1 fruit fly cellular context compared by ENCODE assay signal in the genomic region with DNA sequence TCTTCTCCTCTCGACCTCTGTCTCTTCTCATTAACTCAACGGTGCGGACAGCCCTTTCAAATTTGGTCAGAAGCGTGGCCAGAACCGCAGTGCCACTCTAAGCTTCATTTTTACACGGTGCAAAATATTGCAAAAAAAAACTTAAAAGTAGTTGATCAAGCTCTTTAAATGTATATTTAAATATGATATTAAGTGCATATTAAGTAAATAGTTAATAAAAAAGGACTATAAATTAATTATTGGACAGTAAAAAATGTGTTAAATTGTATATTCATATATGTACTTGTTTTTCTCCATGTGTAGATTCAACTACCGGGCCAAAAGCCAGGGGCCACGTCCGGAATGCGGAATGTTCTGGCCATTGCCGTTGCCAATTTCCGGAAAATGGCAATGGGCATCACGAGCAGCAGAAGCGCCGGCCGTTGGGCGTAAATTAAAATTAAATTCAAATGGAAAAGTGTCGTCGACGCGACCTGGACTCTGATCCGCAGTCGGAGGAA.
TF ChIP-seq lines count a peak whose summit lies in the region.

A gene (plus strand): TSS at position 450 of the 500 bp plus-strand sequence.

TF ChIP-seq in whole organism, embryonic, 481 proteins besides CTCF, POLR2A, EP300 and RAD21 (continued from another document and continues in another):
- TF ChIP-seq CG7963 (GFP tag; IDR thresholded peaks at IDR 0.05; lab: Robert Waterston, UW; ENCODE audit: partially characterized antibody) (no peak), pnt (GFP tag; optimal IDR thresholded peaks at IDR 0.05; lab: Kevin White, UChicago) (no peak), NC2α (GFP tag; optimal IDR thresholded peaks at IDR 0.05; lab: Kevin White, UChicago) (no peak), CG14965 (GFP tag; optimal IDR thresholded peaks at IDR 0.05; lab: Kevin White, UChicago; ENCODE audit: borderline replicate concordance) (no peak), CG3065 (GFP tag; optimal IDR thresholded peaks at IDR 0.05; lab: Kevin White, UChicago) (no peak), CG2678 (tag; optimal IDR thresholded peaks at IDR 0.05; lab: Kevin White, UChicago) (peak; percentile 21), nerfin-2 (GFP tag; IDR thresholded peaks at IDR 0.05; lab: Robert Waterston, UW; ENCODE audit: partially characterized antibody) (no peak), CkIIα-i1 (GFP tag; IDR thresholded peaks at IDR 0.05; lab: Robert Waterston, UW) (no peak), cad (GFP tag; optimal IDR thresholded peaks at IDR 0.05; lab: Kevin White, UChicago) (no peak), Sry-δ (GFP tag; optimal IDR thresholded peaks at IDR 0.05; lab: Kevin White, UChicago) (no peak), fu2 (GFP tag; optimal IDR thresholded peaks at IDR 0.05; lab: Kevin White, UChicago) (no peak), CG12744 (GFP tag; optimal IDR thresholded peaks at IDR 0.05; lab: Kevin White, UChicago) (no peak), CG13424 (tag; optimal IDR thresholded peaks at IDR 0.05; lab: Kevin White, UChicago) (no peak), Dll (GFP tag; IDR thresholded peaks at IDR 0.05; lab: Robert Waterston, UW; ENCODE audit: partially characterized antibody) (no peak), CG32772 (GFP tag; IDR thresholded peaks at IDR 0.05; lab: Robert Waterston, UW) (0 out of 2 replicates have a peak, but pooled peaks have one; percentile 19), CG10274 (GFP tag; optimal IDR thresholded peaks at IDR 0.05; lab: Kevin White, UChicago) (no peak), CG17568 (GFP tag; optimal IDR thresholded peaks at IDR 0.05; lab: Kevin White, UChicago) (no peak), klu (GFP tag; IDR thresholded peaks at IDR 0.05; lab: Robert Waterston, UW) (no peak), CG5180 (GFP tag; optimal IDR thresholded peaks at IDR 0.05; lab: Kevin White, UChicago) (no peak), CG6175 (GFP tag; IDR thresholded peaks at IDR 0.05; lab: Robert Waterston, UW) (no peak), CG11504 (tag; optimal IDR thresholded peaks at IDR 0.05; lab: Kevin White, UChicago) (peak; percentile 33), CG17912 (GFP tag; optimal IDR thresholded peaks at IDR 0.05; lab: Kevin White, UChicago) (no peak), Fer3 (tag; optimal IDR thresholded peaks at IDR 0.05; lab: Kevin White, UChicago) (peak; percentile 32), ab (GFP tag; optimal IDR thresholded peaks at IDR 0.05; lab: Kevin White, UChicago) (no peak), sr (GFP tag; IDR thresholded peaks at IDR 0.05; lab: Robert Waterston, UW) (no peak), CG6791 (GFP tag; IDR thresholded peaks at IDR 0.05; lab: Robert Waterston, UW; ENCODE audit: partially characterized antibody) (no peak), CG7928 (GFP tag; optimal IDR thresholded peaks at IDR 0.05; lab: Kevin White, UChicago) (no peak), Xrp1 (GFP tag; IDR thresholded peaks at IDR 0.05; lab: Robert Waterston, UW) (peak; percentile 18; the same call in 1 of the 2 replicates), CG16815 (GFP tag; optimal IDR thresholded peaks at IDR 0.05; lab: Kevin White, UChicago) (no peak), CG3407 (GFP tag; optimal IDR thresholded peaks at IDR 0.05; lab: Kevin White, UChicago) (peak; percentile 19), ci (GFP tag; IDR thresholded peaks at IDR 0.05; lab: Robert Waterston, UW) (no peak), seq (GFP tag; IDR thresholded peaks at IDR 0.05; lab: Robert Waterston, UW) (no peak), CG1024 (GFP tag; IDR thresholded peaks at IDR 0.05; lab: Robert Waterston, UW) (no peak), zen (tag; optimal IDR thresholded peaks at IDR 0.05; lab: Kevin White, UChicago) (no peak), h (optimal IDR thresholded peaks at IDR 0.05; lab: Kevin White, UChicago) (no peak), bcd (GFP tag; optimal IDR thresholded peaks at IDR 0.05; lab: Kevin White, UChicago) (peak; percentile 8), lbe (GFP tag; optimal IDR thresholded peaks at IDR 0.05; lab: Kevin White, UChicago) (no peak), Scr (GFP tag; IDR thresholded peaks at IDR 0.05; lab: Robert Waterston, UW; ENCODE audit: partially characterized antibody) (no peak), CG34376 (GFP tag; optimal IDR thresholded peaks at IDR 0.05; lab: Kevin White, UChicago) (no peak), otp (GFP tag; IDR thresholded peaks at IDR 0.05; lab: Robert Waterston, UW) (no peak), CG13123 (GFP tag; optimal IDR thresholded peaks at IDR 0.05; lab: Kevin White, UChicago) (no peak), lmd (GFP tag; IDR thresholded peaks at IDR 0.05; lab: Robert Waterston, UW) (peak; percentile 33), CG8281 (tag; optimal IDR thresholded peaks at IDR 0.05; lab: Kevin White, UChicago) (no peak), crp (GFP tag; optimal IDR thresholded peaks at IDR 0.05; lab: Kevin White, UChicago) (no peak), bigmax (GFP tag; optimal IDR thresholded peaks at IDR 0.05; lab: Kevin White, UChicago) (no peak), CG12391 (tag; optimal IDR thresholded peaks at IDR 0.05; lab: Kevin White, UChicago) (peak; percentile 4), D19B (GFP tag; optimal IDR thresholded peaks at IDR 0.05; lab: Kevin White, UChicago) (no peak), corto (GFP tag; optimal IDR thresholded peaks at IDR 0.05; lab: Kevin White, UChicago) (no peak), CG18262 (tag; optimal IDR thresholded peaks at IDR 0.05; lab: Kevin White, UChicago) (no peak), ems (GFP tag; optimal IDR thresholded peaks at IDR 0.05; lab: Kevin White, UChicago) (no peak), sens-2 (GFP tag; IDR thresholded peaks at IDR 0.05; lab: Robert Waterston, UW) (no peak), sqz (GFP tag; optimal IDR thresholded peaks at IDR 0.05; lab: Kevin White, UChicago) (no peak), dysf (GFP tag; IDR thresholded peaks at IDR 0.05; lab: Robert Waterston, UW) (no peak; the same call in 2 of the 3 replicates), CoRest (tag; optimal IDR thresholded peaks at IDR 0.05; lab: Kevin White, UChicago) (no peak), HmgZ (tag; optimal IDR thresholded peaks at IDR 0.05; lab: Kevin White, UChicago) (no peak), az2 (GFP tag; optimal IDR thresholded peaks at IDR 0.05; lab: Kevin White, UChicago) (no peak), insv (GFP tag; optimal IDR thresholded peaks at IDR 0.05; lab: Kevin White, UChicago) (no peak), CG7745 (tag; optimal IDR thresholded peaks at IDR 0.05; lab: Kevin White, UChicago) (no peak), CG12942 (GFP tag; optimal IDR thresholded peaks at IDR 0.05; lab: Kevin White, UChicago) (no peak), Trl (optimal IDR thresholded peaks at IDR 0.05; lab: Kevin White, UChicago) (no peak), Trl (GFP tag; optimal IDR thresholded peaks at IDR 0.05; lab: Kevin White, UChicago) (no peak), Max (GFP tag; optimal IDR thresholded peaks at IDR 0.05; lab: Kevin White, UChicago) (no peak), repo (GFP tag; optimal IDR thresholded peaks at IDR 0.05; lab: Kevin White, UChicago) (no peak), pho (GFP tag; optimal IDR thresholded peaks at IDR 0.05; lab: Kevin White, UChicago) (no peak), Blimp-1 (GFP tag; optimal IDR thresholded peaks at IDR 0.05; lab: Kevin White, UChicago) (peak; percentile 20), CG17328 (GFP tag; IDR thresholded peaks at IDR 0.05; lab: Robert Waterston, UW) (no peak), schlank (tag; optimal IDR thresholded peaks at IDR 0.05; lab: Kevin White, UChicago) (no peak), B-H2 (GFP tag; optimal IDR thresholded peaks at IDR 0.05; lab: Kevin White, UChicago) (no peak), Dp (GFP tag; optimal IDR thresholded peaks at IDR 0.05; lab: Kevin White, UChicago) (no peak), CG16813 (GFP tag; IDR thresholded peaks at IDR 0.05; lab: Robert Waterston, UW; ENCODE audit: partially characterized antibody) (no peak), cwo (GFP tag; optimal IDR thresholded peaks at IDR 0.05; lab: Kevin White, UChicago) (no peak), CG17186 (GFP tag; optimal IDR thresholded peaks at IDR 0.05; lab: Kevin White, UChicago) (no peak), CG30431 (GFP tag; optimal IDR thresholded peaks at IDR 0.05; lab: Kevin White, UChicago) (no peak), CG18764 (GFP tag; optimal IDR thresholded peaks at IDR 0.05; lab: Kevin White, UChicago) (no peak), emc (GFP tag; optimal IDR thresholded peaks at IDR 0.05; lab: Kevin White, UChicago) (no peak), CG14014 (GFP tag; IDR thresholded peaks at IDR 0.05; lab: Robert Waterston, UW) (0 out of 2 replicates have a peak, but pooled peaks have one; percentile 29), Nf-YC (tag; optimal IDR thresholded peaks at IDR 0.05; lab: Kevin White, UChicago) (no peak), pum (GFP tag; optimal IDR thresholded peaks at IDR 0.05; lab: Kevin White, UChicago) (no peak), Ravus (GFP tag; IDR thresholded peaks at IDR 0.05; lab: Robert Waterston, UW) (no peak), CG4404 (GFP tag; IDR thresholded peaks at IDR 0.05; lab: Robert Waterston, UW) (no peak), D (optimal IDR thresholded peaks at IDR 0.05; lab: Kevin White, UChicago) (no peak), D (GFP tag; optimal IDR thresholded peaks at IDR 0.05; lab: Kevin White, UChicago) (peak; percentile 3), unc-4 (GFP tag; IDR thresholded peaks at IDR 0.05; lab: Robert Waterston, UW; ENCODE audit: partially characterized antibody) (no peak), vfl (GFP tag; optimal IDR thresholded peaks at IDR 0.05; lab: Kevin White, UChicago) (no peak), Opbp (GFP tag; IDR thresholded peaks at IDR 0.05; lab: Robert Waterston, UW; ENCODE audit: partially characterized antibody) (no peak), CG3838 (GFP tag; optimal IDR thresholded peaks at IDR 0.05; lab: Kevin White, UChicago) (no peak), Mrtf (GFP tag; IDR thresholded peaks at IDR 0.05; lab: Robert Waterston, UW) (no peak), CG18011 (GFP tag; optimal IDR thresholded peaks at IDR 0.05; lab: Kevin White, UChicago) (no peak), CG12659 (GFP tag; optimal IDR thresholded peaks at IDR 0.05; lab: Kevin White, UChicago) (no peak), sug (tag; optimal IDR thresholded peaks at IDR 0.05; lab: Kevin White, UChicago) (no peak), CG30020 (tag; optimal IDR thresholded peaks at IDR 0.05; lab: Kevin White, UChicago) (no peak), CG3847 (GFP tag; IDR thresholded peaks at IDR 0.05; lab: Robert Waterston, UW) (no peak), CG9797 (GFP tag; optimal IDR thresholded peaks at IDR 0.05; lab: Kevin White, UChicago) (no peak), NC2β (GFP tag; optimal IDR thresholded peaks at IDR 0.05; lab: Kevin White, UChicago) (no peak), jing (GFP tag; optimal IDR thresholded peaks at IDR 0.05; lab: Kevin White, UChicago) (no peak), eyg (GFP tag; optimal IDR thresholded peaks at IDR 0.05; lab: Kevin White, UChicago) (no peak), CG11085 (GFP tag; IDR thresholded peaks at IDR 0.05; lab: Robert Waterston, UW) (no peak), nom (GFP tag; optimal IDR thresholded peaks at IDR 0.05; lab: Kevin White, UChicago) (no peak), CG10267 (tag; optimal IDR thresholded peaks at IDR 0.05; lab: Kevin White, UChicago) (no peak), Oaz (GFP tag; IDR thresholded peaks at IDR 0.05; lab: Robert Waterston, UW) (no peak), btn (GFP tag; optimal IDR thresholded peaks at IDR 0.05; lab: Kevin White, UChicago) (no peak), Hmr (GFP tag; optimal IDR thresholded peaks at IDR 0.05; lab: Kevin White, UChicago) (peak; percentile 51), knrl (GFP tag; IDR thresholded peaks at IDR 0.05; lab: Robert Waterston, UW; ENCODE audit: partially characterized antibody) (no peak), Sin3A (optimal IDR thresholded peaks at IDR 0.05; lab: Kevin White, UChicago) (no peak), CG1832 (GFP tag; optimal IDR thresholded peaks at IDR 0.05; lab: Kevin White, UChicago) (no peak), chif (GFP tag; optimal IDR thresholded peaks at IDR 0.05; lab: Kevin White, UChicago) (no peak), lola (GFP tag; optimal IDR thresholded peaks at IDR 0.05; lab: Kevin White, UChicago) (no peak), CG10979 (tag; optimal IDR thresholded peaks at IDR 0.05; lab: Kevin White, UChicago) (peak; percentile 1), CG1529 (GFP tag; optimal IDR thresholded peaks at IDR 0.05; lab: Kevin White, UChicago) (no peak), CG9817 (tag; optimal IDR thresholded peaks at IDR 0.05; lab: Kevin White, UChicago) (no peak), tgo (GFP tag; IDR thresholded peaks at IDR 0.05; lab: Robert Waterston, UW) (no peak), caup (GFP tag; optimal IDR thresholded peaks at IDR 0.05; lab: Kevin White, UChicago; ENCODE audit: severe bottlenecking) (no peak), MTF-1 (GFP tag; optimal IDR thresholded peaks at IDR 0.05; lab: Kevin White, UChicago; ENCODE audit: borderline replicate concordance) (no peak), row (GFP tag; IDR thresholded peaks at IDR 0.05; lab: Robert Waterston, UW) (no peak), Dbx (GFP tag; IDR thresholded peaks at IDR 0.05; lab: Robert Waterston, UW) (no peak), Lhr (GFP tag; optimal IDR thresholded peaks at IDR 0.05; lab: Kevin White, UChicago) (no peak), Rfx (GFP tag; IDR thresholded peaks at IDR 0.05; lab: Robert Waterston, UW) (no peak), ash1 (GFP tag; optimal IDR thresholded peaks at IDR 0.05; lab: Kevin White, UChicago) (no peak), zf30C (GFP tag; optimal IDR thresholded peaks at IDR 0.05; lab: Kevin White, UChicago) (no peak), Lpt (GFP tag; optimal IDR thresholded peaks at IDR 0.05; lab: Kevin White, UChicago) (no peak), CG15514 (GFP tag; optimal IDR thresholded peaks at IDR 0.05; lab: Kevin White, UChicago) (peak; percentile 23), mld (GFP tag; IDR thresholded peaks at IDR 0.05; lab: Robert Waterston, UW; ENCODE audit: partially characterized antibody) (no peak), gce (GFP tag; IDR thresholded peaks at IDR 0.05; lab: Robert Waterston, UW) (no peak), psq (GFP tag; optimal IDR thresholded peaks at IDR 0.05; lab: Kevin White, UChicago) (no peak), cato (GFP tag; optimal IDR thresholded peaks at IDR 0.05; lab: Kevin White, UChicago; ENCODE audit: borderline replicate concordance) (no peak), nerfin-1 (tag; optimal IDR thresholded peaks at IDR 0.05; lab: Kevin White, UChicago) (no peak), Hr39 (optimal IDR thresholded peaks at IDR 0.05; lab: Kevin White, UChicago) (no peak), CG18599 (GFP tag; optimal IDR thresholded peaks at IDR 0.05; lab: Kevin White, UChicago) (peak; percentile 54), pros (GFP tag; optimal IDR thresholded peaks at IDR 0.05; lab: Kevin White, UChicago) (no peak), CG2875 (GFP tag; optimal IDR thresholded peaks at IDR 0.05; lab: Kevin White, UChicago) (no peak), maf-S (GFP tag; optimal IDR thresholded peaks at IDR 0.05; lab: Kevin White, UChicago) (no peak)
